Worm (Caenorhabditis elegans) whole organism, late embryonic: Measurements from ENCODE around the gene gbh-1.

ENCODE experiments used
- K09A11.1 ChIP-seq: sonication (generic microtip); optimal IDR thresholded peaks from 2 replicates; lab custom pipeline; 2017; ENCODE audit warnings: antibody characterized with exemption, mild to moderate bottlenecking, missing genetic modification characterization, missing compliant biosample characterization; ENCODE audit not compliant: insufficient read depth
- ceh-48 ChIP-seq: sonication (generic microtip); optimal IDR thresholded peaks from 2 replicates; lab custom pipeline; 2016; ENCODE audit warnings: missing genetic modification characterization, inconsistent platforms, missing compliant biosample characterization
- che-1 ChIP-seq: sonication (generic microtip); optimal IDR thresholded peaks from 2 replicates; lab custom pipeline; 2016; ENCODE audit warnings: mild to moderate bottlenecking, missing genetic modification characterization, missing compliant biosample characterization
- hlh-13 ChIP-seq: fragments of 200-800 bp; sonication (Bioruptor generic); optimal IDR thresholded peaks from 2 replicates; lab custom pipeline; 2018; ENCODE audit warnings: mild to moderate bottlenecking, missing genetic modification characterization, missing compliant biosample characterization
- nhr-11 ChIP-seq: fragments of 150-350 bp; optimal IDR thresholded peaks from 2 replicates; lab custom pipeline; 2014; ENCODE audit warnings: missing biosample characterization, missing genetic modification characterization
- syd-9 ChIP-seq: sonication (generic microtip); optimal IDR thresholded peaks from 2 replicates; lab custom pipeline; 2016; ENCODE audit warnings: mild to moderate bottlenecking, missing genetic modification characterization, moderate library complexity, missing compliant biosample characterization
- ttx-3 ChIP-seq: sonication (generic microtip); optimal IDR thresholded peaks from 2 replicates; lab custom pipeline; 2016; ENCODE audit warnings: missing genetic modification reagents, missing genetic modification characterization, missing compliant biosample characterization

ce11 chrII:10731552-10731951 lies 37.9 kb upstream of the gbh-1 start, which contains the start of gene glb-12:
- TF ChIP-seq hlh-13 (GFP tag; lab: Kevin White, UChicago) (no peak), ttx-3 (tag; lab: Kevin White, UChicago) (no peak), che-1 (tag; lab: Kevin White, UChicago) (no peak), nhr-11 (tag; lab: Kevin White, UChicago) (no peak), K09A11.1 (tag; lab: Kevin White, UChicago) (no peak), ceh-48 (tag; lab: Kevin White, UChicago) (no peak), syd-9 (no peak)
